Worm (Caenorhabditis elegans) whole organism, L3 larva: Measurements from ENCODE around the gene T25E4.2.

Experiments
- R02D3.7 ChIP-seq: fragments of 150-350 bp; optimal IDR thresholded peaks from 2 replicates; lab custom pipeline; 2014; ENCODE audit warnings: missing biosample characterization, missing genetic modification characterization
- ZK546.5 ChIP-seq: sonication (generic microtip); optimal IDR thresholded peaks from 2 replicates; lab custom pipeline; 2017; ENCODE audit warnings: missing biosample characterization, missing genetic modification characterization
- aly-2 ChIP-seq: fragments of 150-350 bp; optimal IDR thresholded peaks from 2 replicates; lab custom pipeline; 2014; ENCODE audit warnings: missing biosample characterization, missing genetic modification characterization
- ceh-16 ChIP-seq: sonication (generic microtip); optimal IDR thresholded peaks from 2 replicates; lab custom pipeline; 2017; ENCODE audit warnings: missing biosample characterization, missing genetic modification characterization
- ceh-28 ChIP-seq: fragments of 150-350 bp; optimal IDR thresholded peaks from 2 replicates; lab custom pipeline; 2014; ENCODE audit warnings: missing biosample characterization, missing genetic modification reagents, missing genetic modification characterization
- egl-27 ChIP-seq: sonication (generic microtip); optimal IDR thresholded peaks from 4 replicates; lab custom pipeline; 2017; ENCODE audit warnings: missing biosample characterization, missing genetic modification reagents, missing genetic modification characterization
- egl-5 ChIP-seq: fragments of 150-350 bp; optimal IDR thresholded peaks from 2 replicates; lab custom pipeline; 2017; ENCODE audit warnings: missing biosample characterization, missing genetic modification reagents, missing genetic modification characterization, inconsistent platforms
- elt-1 ChIP-seq: fragments of 150-350 bp; optimal IDR thresholded peaks from 2 replicates; lab custom pipeline; 2014; ENCODE audit warnings: missing biosample characterization, missing genetic modification characterization
- elt-2 ChIP-seq: sonication (generic microtip); optimal IDR thresholded peaks from 2 replicates; lab custom pipeline; 2016; ENCODE audit warnings: missing genetic modification reagents, mild to moderate bottlenecking, missing genetic modification characterization, missing compliant biosample characterization
- elt-3 ChIP-seq, 3 experiments: fragments of 150-350 bp in 1 of 3; sonication (generic microtip) in 2 of 3; optimal IDR thresholded peaks; 2 replicates in 2 of 3; 4 replicates in 1 of 3; lab custom pipeline; 2014 to 2017; ENCODE audit warnings: missing biosample characterization in 3 of 3, missing genetic modification characterization in 3 of 3
- eor-1 ChIP-seq, 2 experiments: fragments of 150-350 bp; optimal IDR thresholded peaks; 2 replicates each; lab custom pipeline; 2014 to 2018; ENCODE audit warnings: missing biosample characterization in 2 of 2, missing genetic modification characterization in 2 of 2
- fkh-10 ChIP-seq: sonication (generic microtip); optimal IDR thresholded peaks from 2 replicates; lab custom pipeline; 2017; ENCODE audit warnings: missing biosample characterization, missing genetic modification reagents, missing genetic modification characterization
- fkh-2 ChIP-seq: fragments of 150-350 bp; optimal IDR thresholded peaks from 2 replicates; lab custom pipeline; 2014; ENCODE audit warnings: missing biosample characterization, missing genetic modification reagents, missing genetic modification characterization
- hmg-11 ChIP-seq: sonication (generic microtip); optimal IDR thresholded peaks from 2 replicates; lab custom pipeline; 2016; ENCODE audit warnings: missing genetic modification characterization, missing compliant biosample characterization
- jun-1 ChIP-seq: fragments of 150-350 bp; optimal IDR thresholded peaks from 2 replicates; lab custom pipeline; 2014; ENCODE audit warnings: missing biosample characterization, missing genetic modification reagents, missing genetic modification characterization
- lin-15B ChIP-seq: fragments of 150-350 bp; optimal IDR thresholded peaks from 2 replicates; lab custom pipeline; 2014; ENCODE audit warnings: missing biosample characterization, missing genetic modification characterization
- lin-39 ChIP-seq: fragments of 150-350 bp; optimal IDR thresholded peaks from 2 replicates; lab custom pipeline; 2018; ENCODE audit warnings: missing biosample characterization, missing genetic modification reagents, missing genetic modification characterization
- lsy-12 ChIP-seq: sonication (generic microtip); optimal IDR thresholded peaks from 2 replicates; lab custom pipeline; 2016; ENCODE audit warnings: mild to moderate bottlenecking, missing genetic modification characterization, missing compliant biosample characterization
- mdl-1 ChIP-seq: fragments of 150-350 bp; optimal IDR thresholded peaks from 2 replicates; lab custom pipeline; 2014; ENCODE audit warnings: missing biosample characterization, missing genetic modification characterization
- mml-1 ChIP-seq: fragments of 150-350 bp; sonication (generic microtip); optimal IDR thresholded peaks from 3 replicates; lab custom pipeline; 2014; ENCODE audit warnings: missing biosample characterization, missing genetic modification characterization
- nfya-1 ChIP-seq: sonication (generic microtip); optimal IDR thresholded peaks from 2 replicates; lab custom pipeline; 2017; ENCODE audit warnings: missing genetic modification characterization, mild to moderate bottlenecking, missing compliant biosample characterization, antibody characterized with exemption, moderate library complexity; ENCODE audit not compliant: insufficient read depth
- nhr-12 ChIP-seq: fragments of 150-350 bp; optimal IDR thresholded peaks from 2 replicates; lab custom pipeline; 2014; ENCODE audit warnings: missing biosample characterization, missing genetic modification characterization
- nhr-23 ChIP-seq: fragments of 150-350 bp; optimal IDR thresholded peaks from 2 replicates; lab custom pipeline; 2014; ENCODE audit warnings: missing biosample characterization, missing genetic modification reagents, missing genetic modification characterization
- nhr-25 ChIP-seq: sonication (generic microtip); optimal IDR thresholded peaks from 2 replicates; lab custom pipeline; 2017; ENCODE audit warnings: missing biosample characterization, missing genetic modification characterization
- nhr-28 ChIP-seq: fragments of 150-350 bp; optimal IDR thresholded peaks from 2 replicates; lab custom pipeline; 2014; ENCODE audit warnings: missing biosample characterization, missing genetic modification characterization
- nhr-43 ChIP-seq: sonication (generic microtip); optimal IDR thresholded peaks from 2 replicates; lab custom pipeline; 2016; ENCODE audit warnings: mild to moderate bottlenecking, missing genetic modification characterization, missing compliant biosample characterization; ENCODE audit not compliant: poor library complexity, severe bottlenecking
- nhr-67 ChIP-seq: fragments of 150-350 bp; optimal IDR thresholded peaks from 2 replicates; lab custom pipeline; 2014; ENCODE audit warnings: missing biosample characterization, missing genetic modification characterization
- nhr-76 ChIP-seq: fragments of 150-350 bp; sonication (generic microtip); optimal IDR thresholded peaks from 5 replicates; lab custom pipeline; 2014; ENCODE audit warnings: missing biosample characterization, missing genetic modification characterization
- pha-4 ChIP-seq: fragments of 150-350 bp; optimal IDR thresholded peaks from 2 replicates; lab custom pipeline; 2014; ENCODE audit warnings: missing biosample characterization, missing genetic modification reagents, missing genetic modification characterization
- pqm-1 ChIP-seq: fragments of 150-350 bp; optimal IDR thresholded peaks from 2 replicates; lab custom pipeline; 2017; ENCODE audit warnings: missing biosample characterization, missing genetic modification characterization, inconsistent platforms
- snpc-4 ChIP-seq: fragments of 150-350 bp; optimal IDR thresholded peaks from 2 replicates; lab custom pipeline; 2014; ENCODE audit warnings: missing biosample characterization, missing genetic modification characterization
- unc-39 ChIP-seq: sonication (generic microtip); optimal IDR thresholded peaks from 4 replicates; lab custom pipeline; 2017; ENCODE audit warnings: missing biosample characterization, missing genetic modification characterization
- unc-62 ChIP-seq: fragments of 150-350 bp; sonication (generic microtip); optimal IDR thresholded peaks from 4 replicates; lab custom pipeline; 2014; ENCODE audit warnings: missing biosample characterization, missing genetic modification reagents, missing genetic modification characterization
- zag-1 ChIP-seq: fragments of 150-350 bp; optimal IDR thresholded peaks from 2 replicates; lab custom pipeline; 2014; ENCODE audit warnings: missing biosample characterization, missing genetic modification characterization

The T25E4.2 gene

ce11 chrII:5596247-5596646, 14.0 kb upstream of the T25E4.2 start, which contains the start of gene C17G10.1:
Gene C17G10.1, plus strand, starts transcription at chrII:5596547.
- no peak for TF ChIP-seq unc-39 (tag; lab: Kevin White, UChicago)
- no peak for TF ChIP-seq fkh-10
- TF ChIP-seq mdl-1 (tag; lab: Kevin White, UChicago), result no peak
- TF ChIP-seq R02D3.7 (tag; lab: Kevin White, UChicago), result no peak
- no peak for TF ChIP-seq lin-39
- TF ChIP-seq fkh-2, result no peak
- no peak for TF ChIP-seq nhr-28 (tag; lab: Kevin White, UChicago)
- TF ChIP-seq unc-62, result no peak
- TF ChIP-seq, all 47 proteins: peak for 0

ce11 chrII:5594210-5594764, 12.1 kb upstream of the T25E4.2 start, which contains the start of gene ttc-4:
Gene ttc-4, plus strand, starts transcription at chrII:5594714.
- TF ChIP-seq eor-1 (tag; optimal IDR thresholded peaks at IDR 0.05; lab: Kevin White, UChicago) (no peak), snpc-4 (tag; lab: Kevin White, UChicago) (peak; percentile 75), elt-2 (peak; percentile 39), jun-1 (tag; lab: Kevin White, UChicago) (no peak), pha-4 (tag; lab: Kevin White, UChicago) (peak; percentile 71), zag-1 (tag; lab: Kevin White, UChicago) (no peak), pqm-1 (tag; lab: Kevin White, UChicago) (peak; percentile 51), nfya-1 (tag; lab: Kevin White, UChicago) (peak; percentile 58), lin-15B (tag; lab: Kevin White, UChicago) (peak; percentile 65), nhr-23 (tag; lab: Kevin White, UChicago) (peak; percentile 38)

- TF ChIP-seq egl-27 (tag; lab: Kevin White, UChicago) (no peak), pha-4 (tag; lab: Kevin White, UChicago) (peak; percentile 78), nhr-28 (tag; lab: Kevin White, UChicago) (no peak), mml-1 (tag; lab: Kevin White, UChicago) (no peak), lin-15B (tag; lab: Kevin White, UChicago) (peak; percentile 65), ZK546.5 (tag; lab: Kevin White, UChicago) (no peak), elt-3 (tag; optimal IDR thresholded peaks at IDR 0.05; lab: Kevin White, UChicago) (no peak), snpc-4 (tag; lab: Kevin White, UChicago) (peak; percentile 84), ceh-28 (tag; lab: Kevin White, UChicago) (peak; percentile 43), unc-39 (tag; lab: Kevin White, UChicago) (no peak), nhr-43 (tag; lab: Kevin White, UChicago) (peak; percentile 22), nhr-67 (tag; lab: Kevin White, UChicago) (no peak), elt-1 (peak; percentile 53), ceh-16 (tag; lab: Kevin White, UChicago) (no peak), jun-1 (tag; lab: Kevin White, UChicago) (peak; percentile 66), lin-39 (peak; percentile 76), unc-62 (no peak), eor-1 (tag; optimal IDR thresholded peaks at IDR 0.05; lab: Kevin White, UChicago) (no peak), nfya-1 (tag; lab: Kevin White, UChicago) (peak; percentile 59), fkh-2 (peak; percentile 38), nhr-23 (tag; lab: Kevin White, UChicago) (peak; percentile 54), hmg-11 (peak; percentile 54), lsy-12 (tag; lab: Kevin White, UChicago) (no peak), nhr-25 (tag; lab: Kevin White, UChicago) (peak; percentile 94), egl-5 (peak; percentile 87), nhr-76 (tag; lab: Kevin White, UChicago) (no peak), elt-2 (peak; percentile 73), nhr-12 (no peak), aly-2 (tag; lab: Kevin White, UChicago) (no peak)
These were observed 11.2 kb upstream of the T25E4.2 start, which contains the start of gene cdc-14 for ce11 chrII:5593377-5593932. Gene cdc-14, minus strand, starts transcription at chrII:5593427.

DNA sequence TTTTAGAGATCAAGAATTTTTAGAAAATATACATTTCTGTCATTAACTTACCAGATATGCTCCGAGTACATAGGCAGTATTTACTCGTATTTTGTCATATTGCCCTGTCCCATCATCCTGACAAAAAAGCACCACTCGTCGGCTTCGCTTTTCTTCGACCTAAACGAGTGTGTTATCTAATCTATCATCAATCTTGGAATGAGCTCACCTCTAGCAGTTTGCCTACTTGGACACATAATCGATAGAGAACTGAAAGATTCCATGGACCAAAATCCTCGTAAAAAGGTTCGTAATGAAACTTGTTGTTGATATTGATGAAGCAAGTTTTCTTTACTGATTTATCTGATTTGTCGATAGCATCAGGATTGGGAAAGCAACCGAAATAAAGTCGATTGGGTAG, 10.6 kb upstream of the T25E4.2 start:
- TF ChIP-seq aly-2 (tag; lab: Kevin White, UChicago) (no peak), elt-1 (peak; percentile 66)
